Fruit fly (Drosophila melanogaster) whole organism, adult: ENCODE measurements around the gene Ae2.

Experiments
- CG12768 ChIP-seq: fragments of 200-800 bp; sonication (Bioruptor generic); optimal IDR thresholded peaks from 2 replicates; lab custom pipeline; 2017; ENCODE audit warnings: missing biosample characterization, missing genetic modification characterization, mild to moderate bottlenecking, moderate library complexity, missing genetic modification reagents
- CG14711 ChIP-seq: fragments of 200-800 bp; sonication (Bioruptor generic); optimal IDR thresholded peaks from 2 replicates; lab custom pipeline; 2018; ENCODE audit warnings: missing biosample characterization, mild to moderate bottlenecking, missing genetic modification characterization, moderate library complexity
- CG5204 ChIP-seq: fragments of 200-800 bp; sonication (Bioruptor generic); optimal IDR thresholded peaks from 2 replicates; lab custom pipeline; 2016; ENCODE audit warnings: missing biosample characterization, missing genetic modification characterization
- CG7045 ChIP-seq: fragments of 200-800 bp; sonication (Bioruptor generic); optimal IDR thresholded peaks from 2 replicates; lab custom pipeline; 2017; ENCODE audit warnings: missing biosample characterization, mild to moderate bottlenecking, missing genetic modification characterization
- CG7101 ChIP-seq: fragments of 200-800 bp; sonication (Bioruptor generic); optimal IDR thresholded peaks from 2 replicates; lab custom pipeline; 2018; ENCODE audit warnings: missing biosample characterization, mild to moderate bottlenecking, missing genetic modification characterization, moderate library complexity
- Clk ChIP-seq: fragments of 200-800 bp; sonication (Bioruptor generic); optimal IDR thresholded peaks from 2 replicates; lab custom pipeline; 2017; ENCODE audit warnings: missing biosample characterization, missing genetic modification characterization
- Crg-1 ChIP-seq: fragments of 200-800 bp; sonication (Bioruptor generic); optimal IDR thresholded peaks from 2 replicates; lab custom pipeline; 2016; ENCODE audit warnings: missing biosample characterization, missing genetic modification characterization
- Hr96 ChIP-seq: fragments of 200-800 bp; sonication (Bioruptor generic); optimal IDR thresholded peaks from 2 replicates; lab custom pipeline; 2016; ENCODE audit warnings: missing biosample characterization, missing genetic modification characterization
- Mnt ChIP-seq: fragments of 200-800 bp; sonication (Bioruptor generic); optimal IDR thresholded peaks from 2 replicates; lab custom pipeline; 2016; ENCODE audit warnings: missing biosample characterization, mild to moderate bottlenecking, missing genetic modification characterization
- bab1 ChIP-seq: fragments of 200-800 bp; sonication (Bioruptor generic); optimal IDR thresholded peaks from 3 replicates; lab custom pipeline; 2019; ENCODE audit warnings: missing biosample characterization, mild to moderate bottlenecking, missing genetic modification characterization, moderate library complexity
- kay ChIP-seq: fragments of 200-800 bp; sonication (Bioruptor generic); peaks from one replicate; lab custom pipeline; 2016; ENCODE audit warnings: missing biosample characterization, missing genetic modification characterization, borderline replicate concordance
- ovo ChIP-seq: fragments of 200-800 bp; sonication (Bioruptor generic); optimal IDR thresholded peaks from 2 replicates; lab custom pipeline; 2016; ENCODE audit warnings: missing biosample characterization, missing genetic modification characterization
- tj ChIP-seq: fragments of 200-800 bp; sonication (Bioruptor generic); optimal IDR thresholded peaks from 3 replicates; lab custom pipeline; 2017; ENCODE audit warnings: missing biosample characterization, mild to moderate bottlenecking, missing genetic modification characterization, moderate library complexity
- toe ChIP-seq: fragments of 200-800 bp; sonication (Bioruptor generic); optimal IDR thresholded peaks from 2 replicates; lab custom pipeline; 2016; ENCODE audit warnings: missing biosample characterization, missing genetic modification characterization

DNA sequence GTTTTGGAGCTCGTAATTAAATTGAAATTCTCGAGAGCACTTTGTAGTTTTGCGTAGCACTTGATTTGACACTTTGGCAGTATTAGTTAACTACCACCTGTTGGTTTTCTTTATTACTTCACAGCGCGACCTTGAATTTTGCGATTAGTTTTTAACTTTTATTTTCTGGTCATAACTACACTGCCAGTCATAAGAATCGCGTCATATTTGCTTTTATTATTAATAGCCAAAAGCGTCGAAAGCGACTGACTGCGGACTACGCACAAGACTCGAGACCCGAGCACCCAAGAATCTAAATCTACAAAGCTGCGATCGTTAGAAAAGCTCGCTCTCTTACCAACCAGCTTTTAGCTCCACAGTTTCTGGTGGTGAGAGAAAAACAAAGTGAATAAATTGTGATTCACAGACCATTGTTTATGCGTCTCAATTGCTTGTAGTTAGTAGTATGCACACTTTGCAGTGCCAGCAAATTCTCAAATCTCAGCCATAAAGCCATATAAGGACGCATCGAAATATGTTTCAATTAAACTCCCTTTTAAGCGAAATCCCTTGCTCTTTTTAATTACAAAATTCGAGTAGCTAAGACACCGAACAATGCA lies 3.1 kb upstream of the Ae2 start, which contains the start of gene CG42268:
- no peak for TF ChIP-seq Crg-1 (GFP tag; lab: Kevin White, UChicago)
- no peak for TF ChIP-seq Clk (GFP tag; lab: Kevin White, UChicago)
- TF ChIP-seq bab1: no peak
- peak; percentile 37 for TF ChIP-seq CG12768 (GFP tag; lab: Kevin White, UChicago)
- TF ChIP-seq toe (GFP tag; lab: Kevin White, UChicago): no peak
- TF ChIP-seq Mnt: no peak
- no peak for TF ChIP-seq Hr96 (GFP tag; lab: Kevin White, UChicago)
- no peak for TF ChIP-seq CG5204 (GFP tag; lab: Kevin White, UChicago)
- TF ChIP-seq tj (GFP tag; lab: Kevin White, UChicago): no peak
- no peak for TF ChIP-seq CG14711 (tag; lab: Kevin White, UChicago)
- TF ChIP-seq CG7101 (tag; lab: Kevin White, UChicago): no peak
- no peak for TF ChIP-seq ovo
- peak; percentile 89 for TF ChIP-seq kay (GFP tag; lab: Kevin White, UChicago)
- no peak for TF ChIP-seq CG7045 (GFP tag; lab: Kevin White, UChicago)
